Fruit fly (Drosophila melanogaster): Measurements from ENCODE around the gene Nuf2.

Nuf2 gene

dm6 chr2L:7067683-7068082 is 2.0 kb upstream of the Nuf2 start, which contains the start of gene Ugt307A1:
TSS of gene Ugt307A1 (plus strand) at chr2L:7067983.
- TF ChIP-seq Pdp1 (GFP tag; optimal IDR thresholded peaks at IDR 0.05), result peak in 1 of 2 experiments; percentile 44
- no peak for TF ChIP-seq Taf1 (GFP tag; IDR thresholded peaks at IDR 0.05)

dm6 chr2L:7063721-7064179 is 1.9 kb downstream of the Nuf2 start, which contains the start of gene Sem1:
TSS of gene Sem1 (plus strand) at chr2L:7063986.
- no peak for TF ChIP-seq Elba2 (GFP tag; optimal IDR thresholded peaks at IDR 0.05)
- peak; percentile 65 for TF ChIP-seq CG11504 (tag; optimal IDR thresholded peaks at IDR 0.05)
- no peak for TF ChIP-seq BtbVII (GFP tag; optimal IDR thresholded peaks at IDR 0.05)
- no peak for TF ChIP-seq CG10147 (GFP tag; optimal IDR thresholded peaks at IDR 0.05)
- TF ChIP-seq Sry-β (GFP tag; optimal IDR thresholded peaks at IDR 0.05), result peak; percentile 91
- TF ChIP-seq ATbp (GFP tag; optimal IDR thresholded peaks at IDR 0.05), result no peak
- no peak for TF ChIP-seq Nf-YC (tag; optimal IDR thresholded peaks at IDR 0.05)
- no peak for TF ChIP-seq B-H1 (GFP tag; IDR thresholded peaks at IDR 0.05)
- no peak for TF ChIP-seq pum (GFP tag; optimal IDR thresholded peaks at IDR 0.05)
- TF ChIP-seq CG2116 (GFP tag; optimal IDR thresholded peaks at IDR 0.05), result no peak
- TF ChIP-seq knrl (GFP tag; IDR thresholded peaks at IDR 0.05; ENCODE audit: partially characterized antibody), result no peak
- no peak for TF ChIP-seq mirr (GFP tag; optimal IDR thresholded peaks at IDR 0.05)
- TF ChIP-seq Dp (GFP tag; optimal IDR thresholded peaks at IDR 0.05), result peak; percentile 34
- TF ChIP-seq CG6689 (GFP tag; IDR thresholded peaks at IDR 0.05), result no peak
- peak; percentile 17 for TF ChIP-seq CG2712 (tag; optimal IDR thresholded peaks at IDR 0.05)
- TF ChIP-seq CG30403 (GFP tag; optimal IDR thresholded peaks at IDR 0.05), result no peak
- no peak for TF ChIP-seq Dip3 (GFP tag; optimal IDR thresholded peaks at IDR 0.05)
- no peak for TF ChIP-seq CG1832 (GFP tag; optimal IDR thresholded peaks at IDR 0.05)
- no peak for TF ChIP-seq Blimp-1 (GFP tag; optimal IDR thresholded peaks at IDR 0.05)
- no peak for TF ChIP-seq bowl (GFP tag; IDR thresholded peaks at IDR 0.05)
- peak; percentile 6 for TF ChIP-seq lilli (GFP tag; optimal IDR thresholded peaks at IDR 0.05)
- no peak for TF ChIP-seq CG17612 (GFP tag; IDR thresholded peaks at IDR 0.05)
- TF ChIP-seq CG7357 (GFP tag; IDR thresholded peaks at IDR 0.05), result no peak
- no peak for TF ChIP-seq Hr78 (GFP tag; optimal IDR thresholded peaks at IDR 0.05)
- no peak for TF ChIP-seq CG11456 (GFP tag; IDR thresholded peaks at IDR 0.05)
- no peak for TF ChIP-seq GATAe (GFP tag; conservative IDR thresholded peaks at IDR 0.05)
- no peak for TF ChIP-seq nerfin-1 (tag; optimal IDR thresholded peaks at IDR 0.05)
- TF ChIP-seq slbo (GFP tag; IDR thresholded peaks at IDR 0.05), result no peak; the same call in 1 of the 2 replicates
- TF ChIP-seq p53 (GFP tag; optimal IDR thresholded peaks at IDR 0.05), result no peak
- no peak for TF ChIP-seq dmrt11E (tag; optimal IDR thresholded peaks at IDR 0.05)
- no peak for TF ChIP-seq Ssrp (tag; optimal IDR thresholded peaks at IDR 0.05)
- no peak for TF ChIP-seq caup (GFP tag; optimal IDR thresholded peaks at IDR 0.05; ENCODE audit: severe bottlenecking)
- peak; percentile 75 for TF ChIP-seq row (GFP tag; IDR thresholded peaks at IDR 0.05)
- TF ChIP-seq CG34224 (GFP tag; IDR thresholded peaks at IDR 0.05; ENCODE audit: partially characterized antibody), result peak; percentile 18; the same call in 1 of the 3 replicates
- TF ChIP-seq lmd (GFP tag; IDR thresholded peaks at IDR 0.05), result no peak
- no peak for TF ChIP-seq CG2678 (tag; optimal IDR thresholded peaks at IDR 0.05)
- TF ChIP-seq CG13287 (GFP tag; IDR thresholded peaks at IDR 0.05; ENCODE audit: partially characterized antibody), result peak; percentile 16
- TF ChIP-seq CG3163 (GFP tag; optimal IDR thresholded peaks at IDR 0.05), result no peak
- TF ChIP-seq prd (optimal IDR thresholded peaks at IDR 0.05), result no peak
- 0 out of 3 replicates have a peak, but pooled peaks have one; percentile 14 for TF ChIP-seq prd (GFP tag; IDR thresholded peaks at IDR 0.05)
- peak; percentile 36; the same call in 1 of the 2 replicates for TF ChIP-seq E2f2 (GFP tag; IDR thresholded peaks at IDR 0.05)
- no peak for TF ChIP-seq CG17359 (tag; optimal IDR thresholded peaks at IDR 0.05)
- no peak for TF ChIP-seq hbn (GFP tag; IDR thresholded peaks at IDR 0.05; ENCODE audit: partially characterized antibody)
- TF ChIP-seq CG11085 (GFP tag; IDR thresholded peaks at IDR 0.05), result no peak
- TF ChIP-seq fd102C (GFP tag; optimal IDR thresholded peaks at IDR 0.05), result no peak
- TF ChIP-seq CG12299 (tag; optimal IDR thresholded peaks at IDR 0.05), result no peak
- no peak for TF ChIP-seq CG8478 (optimal IDR thresholded peaks at IDR 0.05)

All from whole organism, embryonic.